Fruit fly (Drosophila melanogaster) whole organism, wandering third instar larva: ENCODE data around the gene Jhbp7.
A peak's percentile ranks its signal among the peaks of the same experiment; 100 is the strongest.

Experiments used
- Abd-B ChIP-seq: fragments of >200 bp; optimal IDR thresholded peaks from 2 replicates; lab custom pipeline; 2017; ENCODE audit warnings: missing biosample characterization, missing genetic modification characterization
- CG32264 ChIP-seq: fragments of 200-800 bp; sonication (Bioruptor generic); optimal IDR thresholded peaks from 2 replicates; lab custom pipeline; 2016; ENCODE audit warnings: missing biosample characterization, missing genetic modification characterization
- CG9705 ChIP-seq: fragments of 200-800 bp; sonication (Bioruptor generic); optimal IDR thresholded peaks from 2 replicates; lab custom pipeline; 2018; ENCODE audit warnings: missing biosample characterization, mild to moderate bottlenecking, missing genetic modification characterization
- CrebA ChIP-seq: fragments of 200-800 bp; sonication (Bioruptor generic); optimal IDR thresholded peaks from 2 replicates; lab custom pipeline; 2016; ENCODE audit warnings: missing biosample characterization, mild to moderate bottlenecking, missing genetic modification characterization, borderline replicate concordance
- Dfd ChIP-seq: fragments of >200 bp; optimal IDR thresholded peaks from 2 replicates; lab custom pipeline; 2017; ENCODE audit warnings: missing biosample characterization, missing genetic modification characterization
- Dif ChIP-seq: fragments of 200-275, 200-300 bp; sonication (Bioruptor generic); optimal IDR thresholded peaks from 2 replicates; lab custom pipeline; 2018; ENCODE audit warnings: missing biosample characterization, missing genetic modification characterization; ENCODE audit not compliant: partially characterized antibody
- GATAd ChIP-seq: sonication (Bioruptor generic); optimal IDR thresholded peaks from 2 replicates; lab custom pipeline; 2016; ENCODE audit warnings: missing biosample characterization, missing genetic modification characterization
- HLH106 ChIP-seq: fragments of 200-800 bp; optimal IDR thresholded peaks from 3 replicates; lab custom pipeline; 2019; ENCODE audit warnings: missing biosample characterization, mild to moderate bottlenecking, missing genetic modification characterization, moderate library complexity
- Hnf4 ChIP-seq: fragments of 200-800 bp; sonication (Bioruptor generic); optimal IDR thresholded peaks from 2 replicates; lab custom pipeline; 2016; ENCODE audit warnings: missing biosample characterization, mild to moderate bottlenecking, missing genetic modification characterization
- Hr78 ChIP-seq: fragments of >200 bp; optimal IDR thresholded peaks from 2 replicates; lab custom pipeline; 2017; ENCODE audit warnings: missing biosample characterization, missing genetic modification characterization
- Hr83 ChIP-seq: fragments of 200-300 bp; sonication (Bioruptor generic); optimal IDR thresholded peaks from 2 replicates; lab custom pipeline; 2016; ENCODE audit warnings: missing biosample characterization, mild to moderate bottlenecking, missing genetic modification characterization, moderate library complexity; ENCODE audit not compliant: poor library complexity, severe bottlenecking
- Jra ChIP-seq: sonication (Bioruptor generic); optimal IDR thresholded peaks from 2 replicates; lab custom pipeline; 2016; ENCODE audit warnings: missing biosample characterization, missing genetic modification characterization
- Mio ChIP-seq: sonication (Bioruptor generic); optimal IDR thresholded peaks from 2 replicates; lab custom pipeline; 2016; ENCODE audit warnings: missing biosample characterization, missing genetic modification characterization
- Myc ChIP-seq: fragments of >200 bp; optimal IDR thresholded peaks from 2 replicates; lab custom pipeline; 2017
- N ChIP-seq: fragments of >200 bp; optimal IDR thresholded peaks from 2 replicates; lab custom pipeline; 2018; ENCODE audit warnings: missing biosample characterization, missing external identifiers, missing genetic modification characterization
- OdsH ChIP-seq: fragments of 200-800 bp; sonication (Bioruptor generic); optimal IDR thresholded peaks from 2 replicates; lab custom pipeline; 2016; ENCODE audit warnings: missing biosample characterization, mild to moderate bottlenecking, missing genetic modification characterization
- Rel ChIP-seq, 2 experiments: fragments of 200-800 bp; sonication (Bioruptor generic) in 1 of 2; optimal IDR thresholded peaks; 2 replicates in 1 of 2; 3 replicates in 1 of 2; lab custom pipeline; 2016 to 2019; ENCODE audit warnings: mild to moderate bottlenecking in 2 of 2, missing biosample characterization in 2 of 2, missing genetic modification characterization in 2 of 2, moderate library complexity in 1 of 2
- Sp1 ChIP-seq: fragments of 200-800 bp; sonication (Bioruptor generic); optimal IDR thresholded peaks from 3 replicates; lab custom pipeline; 2019; ENCODE audit warnings: missing biosample characterization, mild to moderate bottlenecking, missing genetic modification characterization, moderate library complexity
- Vsx2 ChIP-seq: fragments of 200-300, 225-300 bp; sonication (Bioruptor generic); optimal IDR thresholded peaks from 2 replicates; lab custom pipeline; 2018; ENCODE audit warnings: missing biosample characterization, missing genetic modification characterization; ENCODE audit not compliant: partially characterized antibody
- br ChIP-seq: fragments of 200-800 bp; sonication (Bioruptor generic); optimal IDR thresholded peaks from 2 replicates; lab custom pipeline; 2016; ENCODE audit warnings: missing biosample characterization, missing genetic modification characterization
- brk ChIP-seq: fragments of 200-800 bp; sonication (Bioruptor generic); optimal IDR thresholded peaks from 2 replicates; lab custom pipeline; 2016; ENCODE audit warnings: missing biosample characterization, mild to moderate bottlenecking, missing genetic modification characterization
- dl ChIP-seq, 2 experiments: fragments of 175-275, 200-275 bp in 1 of 2; fragments of 200-275 bp in 1 of 2; sonication (Bioruptor generic); optimal IDR thresholded peaks; lab custom pipeline; 2018; ENCODE audit warnings: mild to moderate bottlenecking in 2 of 2, missing biosample characterization in 2 of 2, missing genetic modification characterization in 2 of 2, moderate library complexity in 2 of 2; ENCODE audit not compliant: partially characterized antibody in 2 of 2, insufficient read depth in 1 of 2
- dmrt93B ChIP-seq: fragments of 200-800 bp; sonication (Bioruptor generic); optimal IDR thresholded peaks from 2 replicates; lab custom pipeline; 2018; ENCODE audit warnings: missing biosample characterization, mild to moderate bottlenecking, missing genetic modification characterization
- dsf ChIP-seq: sonication (Bioruptor generic); optimal IDR thresholded peaks from 2 replicates; lab custom pipeline; 2016; ENCODE audit warnings: missing biosample characterization, missing genetic modification characterization, borderline replicate concordance
- ey ChIP-seq: fragments of 200-800 bp; sonication (Bioruptor generic); optimal IDR thresholded peaks from 2 replicates; lab custom pipeline; 2016; ENCODE audit warnings: missing biosample characterization, missing genetic modification characterization
- foxo ChIP-seq, 2 experiments: fragments of 200-800 bp; sonication (Bioruptor generic); optimal IDR thresholded peaks; 2 replicates in 1 of 2; 3 replicates in 1 of 2; lab custom pipeline; 2016 to 2017; ENCODE audit warnings: missing biosample characterization in 2 of 2, missing genetic modification characterization in 2 of 2
- fru ChIP-seq: fragments of 200-800 bp; sonication (Bioruptor generic); optimal IDR thresholded peaks from 3 replicates; lab custom pipeline; 2016; ENCODE audit warnings: missing biosample characterization, mild to moderate bottlenecking, missing genetic modification characterization
- h ChIP-seq: fragments of 200-800 bp; sonication (Bioruptor generic); optimal IDR thresholded peaks from 3 replicates; lab custom pipeline; 2016; ENCODE audit warnings: missing biosample characterization, mild to moderate bottlenecking, missing genetic modification characterization
- jim ChIP-seq: fragments of 175-275, 200-325 bp; sonication (Bioruptor generic); optimal IDR thresholded peaks from 2 replicates; lab custom pipeline; 2016; ENCODE audit warnings: missing biosample characterization, mild to moderate bottlenecking, missing genetic modification characterization
- lola ChIP-seq: fragments of >200 bp; optimal IDR thresholded peaks from 2 replicates; lab custom pipeline; 2017; ENCODE audit warnings: missing biosample characterization, missing genetic modification characterization
- pan ChIP-seq: fragments of >200 bp; optimal IDR thresholded peaks from 2 replicates; lab custom pipeline; 2017
- psq ChIP-seq: fragments of 200-800 bp; sonication (Bioruptor generic); optimal IDR thresholded peaks from 3 replicates; lab custom pipeline; 2017; ENCODE audit warnings: missing biosample characterization, mild to moderate bottlenecking, missing genetic modification characterization, moderate library complexity
- rgr ChIP-seq: fragments of 200-800 bp; sonication (Bioruptor generic); optimal IDR thresholded peaks from 3 replicates; lab custom pipeline; 2016; ENCODE audit warnings: missing biosample characterization, mild to moderate bottlenecking, missing genetic modification characterization
- sage ChIP-seq: fragments of 200-800 bp; sonication (Bioruptor generic); optimal IDR thresholded peaks from 2 replicates; lab custom pipeline; 2016; ENCODE audit warnings: missing biosample characterization, mild to moderate bottlenecking, missing genetic modification characterization
- sv ChIP-seq: fragments of 200-800 bp; sonication (Bioruptor generic); optimal IDR thresholded peaks from 3 replicates; lab custom pipeline; 2016; ENCODE audit warnings: missing biosample characterization, missing genetic modification characterization
- tai ChIP-seq: sonication (Bioruptor generic); optimal IDR thresholded peaks from 2 replicates; lab custom pipeline; 2016; ENCODE audit warnings: missing biosample characterization, missing genetic modification characterization
- usp ChIP-seq: fragments of >200 bp; optimal IDR thresholded peaks from 2 replicates; lab custom pipeline; 2017; ENCODE audit warnings: missing biosample characterization, missing genetic modification characterization
- woc ChIP-seq: sonication (Bioruptor generic); optimal IDR thresholded peaks from 2 replicates; lab custom pipeline; 2016; ENCODE audit warnings: missing biosample characterization, mild to moderate bottlenecking, missing genetic modification characterization

The Jhbp7 gene

DNA sequence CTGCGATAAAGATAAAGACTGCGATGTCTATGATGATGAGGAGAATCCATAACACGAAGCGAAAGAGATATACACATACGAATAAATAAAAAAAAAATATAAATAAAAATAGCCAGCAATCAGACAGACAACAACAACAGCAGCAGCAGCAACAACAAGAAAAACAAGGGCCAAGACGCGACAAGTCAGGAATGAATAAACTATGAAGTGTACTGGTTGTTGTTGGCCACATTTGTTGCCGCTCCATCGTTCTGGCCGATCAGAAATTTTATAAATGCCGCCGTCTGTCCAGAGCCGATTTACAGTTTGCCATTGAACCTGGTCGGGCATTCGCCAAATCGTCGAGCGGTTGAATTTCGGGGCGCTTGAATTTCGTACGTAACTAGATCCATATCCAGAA, at the start of gene Jhbp7:
TSS of gene Jhbp7 (plus strand) at position 301 of the 400 bp plus-strand sequence.
- TF ChIP-seq foxo (GFP tag; optimal IDR thresholded peaks at IDR 0.05; lab: Kevin White, UChicago): no peak

DNA sequence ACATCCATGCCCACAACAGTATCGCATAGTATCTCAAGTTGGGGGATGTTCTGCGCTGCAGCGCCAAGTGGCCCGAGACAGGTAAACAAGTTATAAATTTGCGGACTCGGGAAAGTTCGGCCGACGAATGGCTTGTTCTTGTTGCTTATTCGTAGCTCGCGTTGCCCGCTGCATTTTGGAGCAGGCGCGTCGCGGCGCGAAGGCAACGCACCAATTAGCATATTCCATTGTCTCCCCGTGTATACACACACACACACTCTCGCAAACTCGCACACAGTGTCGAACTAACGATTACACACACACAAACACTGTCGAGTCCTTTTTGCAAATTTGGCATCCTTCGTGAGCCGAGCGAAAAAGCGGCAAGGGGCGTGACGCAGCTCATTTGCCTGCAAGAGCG, 48.4 kb upstream of the Jhbp7 start:
- no peak for TF ChIP-seq Sp1
- TF ChIP-seq, all 38 proteins: peak for 0

DNA sequence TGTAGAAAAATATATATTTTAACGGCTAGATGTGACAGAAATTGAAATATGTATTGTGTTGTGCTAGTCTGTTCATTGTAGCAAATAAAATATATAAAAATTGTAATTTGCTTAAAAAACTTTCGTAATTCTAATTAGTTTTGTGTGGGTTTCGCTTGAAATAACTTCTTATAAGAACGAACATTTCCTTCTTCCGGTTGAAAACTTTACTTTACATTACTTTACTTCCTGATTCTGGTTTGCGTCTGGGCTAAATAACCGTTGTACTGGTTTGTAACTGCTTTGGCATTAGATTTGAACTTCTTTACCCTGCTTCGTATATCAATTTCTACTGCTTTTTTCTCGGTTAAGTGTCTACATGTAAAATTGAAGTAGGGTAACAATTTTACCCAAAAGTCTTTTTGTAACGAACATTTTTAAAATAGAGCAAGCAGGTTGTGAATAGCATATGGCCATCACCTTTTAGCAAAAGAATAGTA, 43.6 kb upstream of the Jhbp7 start, which contains the start of gene lobo:
TSS of gene lobo (minus strand) at position 51 of the 479 bp plus-strand sequence.
- TF ChIP-seq OdsH (GFP tag; lab: Kevin White, UChicago): peak; percentile 37
- no peak for TF ChIP-seq h (GFP tag; lab: Kevin White, UChicago)
- TF ChIP-seq Sp1: peak; percentile 46
- TF ChIP-seq brk: peak; percentile 3
- no peak for TF ChIP-seq GATAd (GFP tag; lab: Kevin White, UChicago)
- peak; percentile 31 for TF ChIP-seq br (GFP tag; lab: Kevin White, UChicago)
- no peak for TF ChIP-seq Dif (GFP tag; lab: Kevin White, UChicago)
- no peak for TF ChIP-seq Rel (GFP tag; optimal IDR thresholded peaks at IDR 0.05; lab: Kevin White, UChicago)
- TF ChIP-seq Rel (tag; optimal IDR thresholded peaks at IDR 0.05; lab: Kevin White, UChicago): no peak
- TF ChIP-seq Dfd (GFP tag; lab: Kevin White, UChicago): no peak
- no peak for TF ChIP-seq usp (GFP tag; lab: Kevin White, UChicago)
- TF ChIP-seq fru (GFP tag; lab: Kevin White, UChicago): peak; percentile 45
- no peak for TF ChIP-seq jim (GFP tag; lab: Kevin White, UChicago)
- no peak for TF ChIP-seq CG32264
- no peak for TF ChIP-seq Jra (GFP tag; lab: Kevin White, UChicago)
- TF ChIP-seq psq (GFP tag; lab: Kevin White, UChicago): no peak
- no peak for TF ChIP-seq woc
- TF ChIP-seq sv (GFP tag; lab: Kevin White, UChicago): peak; percentile 27
- TF ChIP-seq Mio (GFP tag; lab: Kevin White, UChicago): no peak
- TF ChIP-seq HLH106 (tag; lab: Kevin White, UChicago): peak; percentile 37
- no peak for TF ChIP-seq sage
- peak; percentile 56 for TF ChIP-seq CG9705 (GFP tag; lab: Kevin White, UChicago)
- TF ChIP-seq rgr: no peak
- no peak for TF ChIP-seq dsf
- no peak for TF ChIP-seq Hnf4 (GFP tag; lab: Kevin White, UChicago)
- TF ChIP-seq N: no peak
- peak; percentile 47 for TF ChIP-seq dmrt93B
- no peak for TF ChIP-seq CrebA
- TF ChIP-seq Hr78 (GFP tag; lab: Kevin White, UChicago): no peak
- no peak for TF ChIP-seq Abd-B
- TF ChIP-seq pan (lab: Kevin White, UChicago): no peak
- no peak for TF ChIP-seq foxo (GFP tag; optimal IDR thresholded peaks at IDR 0.05; lab: Kevin White, UChicago)
- TF ChIP-seq Hr83 (GFP tag; lab: Kevin White, UChicago): no peak
- peak; percentile 48 for TF ChIP-seq Myc (lab: Kevin White, UChicago)
- peak; percentile 7 for TF ChIP-seq ey
- TF ChIP-seq lola (GFP tag; lab: Kevin White, UChicago): no peak
- no peak for TF ChIP-seq dl (GFP tag; optimal IDR thresholded peaks at IDR 0.05; lab: Kevin White, UChicago; ENCODE audit: insufficient read depth in 1 of 2, partially characterized antibody in 2 of 2)
- no peak for TF ChIP-seq Vsx2 (GFP tag; lab: Kevin White, UChicago)
- no peak for TF ChIP-seq tai
